Worm (Caenorhabditis elegans) whole organism, L1 larva: ENCODE results near the gene R166.3.

Source experiments
- C04F5.9 ChIP-seq: sonication (generic microtip); optimal IDR thresholded peaks from 2 replicates; lab custom pipeline; 2016; ENCODE audit warnings: missing genetic modification characterization, missing compliant biosample characterization
- C16A3.4 ChIP-seq: fragments of 150-350 bp; optimal IDR thresholded peaks from 2 replicates; lab custom pipeline; 2014; ENCODE audit warnings: missing biosample characterization, missing genetic modification characterization
- C34B4.2 ChIP-seq: sonication (generic microtip); optimal IDR thresholded peaks from 2 replicates; lab custom pipeline; 2017; ENCODE audit warnings: mild to moderate bottlenecking, missing genetic modification characterization, missing compliant biosample characterization
- ama-1 ChIP-seq: fragments of 150-350 bp; optimal IDR thresholded peaks from 2 replicates; lab custom pipeline; 2014
- blmp-1 ChIP-seq: fragments of 150-350 bp; optimal IDR thresholded peaks from 2 replicates; lab custom pipeline; 2014; ENCODE audit warnings: missing biosample characterization, missing genetic modification characterization
- ceh-63 ChIP-seq: fragments of 200-800 bp; sonication (Bioruptor generic); optimal IDR thresholded peaks from 2 replicates; lab custom pipeline; 2018; ENCODE audit warnings: mild to moderate bottlenecking, missing genetic modification characterization, missing compliant biosample characterization
- ceh-8 ChIP-seq: fragments of 200-800 bp; sonication (Bioruptor generic); optimal IDR thresholded peaks from 2 replicates; lab custom pipeline; 2018; ENCODE audit warnings: mild to moderate bottlenecking, missing genetic modification characterization, moderate library complexity, missing compliant biosample characterization
- ceh-88 ChIP-seq: fragments of 200-800 bp; sonication (Bioruptor generic); IDR thresholded peaks from 2 replicates; pipeline ENCODE4 v1.3.6; 2022; ENCODE audit warnings: missing genetic modification characterization, missing compliant biosample characterization
- efl-1 ChIP-seq, 4 experiments: fragments of 150-350 bp; optimal IDR thresholded peaks in 3 of 4; peaks in 1 of 4; 1 replicate in 1 of 4; 2 replicates in 3 of 4; lab custom pipeline; 2014; ENCODE audit warnings: missing biosample characterization in 2 of 4, missing genetic modification characterization in 2 of 4, missing genetic modification reagents in 2 of 4
- egl-27 ChIP-seq, 2 experiments: fragments of 150-350 bp in 1 of 2; sonication (generic microtip); optimal IDR thresholded peaks; 3 replicates each; lab custom pipeline; 2017 to 2018; ENCODE audit warnings: missing biosample characterization in 2 of 2, missing genetic modification characterization in 2 of 2, missing genetic modification reagents in 2 of 2
- elt-2 ChIP-seq: sonication (generic microtip); optimal IDR thresholded peaks from 2 replicates; lab custom pipeline; 2016; ENCODE audit warnings: missing genetic modification characterization, mild to moderate bottlenecking, inconsistent platforms, missing compliant biosample characterization, missing genetic modification reagents
- elt-3 ChIP-seq, 6 experiments: fragments of 150-350 bp in 1 of 6; sonication (generic microtip); optimal IDR thresholded peaks; 2 replicates each; lab custom pipeline; 2017 to 2018; ENCODE audit warnings: missing biosample characterization in 6 of 6, missing genetic modification characterization in 6 of 6, inconsistent platforms in 1 of 6
- ets-5 ChIP-seq: fragments of 200-800 bp; sonication (Bioruptor generic); IDR thresholded peaks from 2 replicates; pipeline ENCODE4 v1.3.6; 2022; ENCODE audit warnings: missing genetic modification characterization, missing compliant biosample characterization
- fkh-10 ChIP-seq: sonication (generic microtip); optimal IDR thresholded peaks from 2 replicates; lab custom pipeline; 2017; ENCODE audit warnings: missing biosample characterization, missing genetic modification reagents, missing genetic modification characterization
- fkh-4 ChIP-seq: sonication (generic microtip); optimal IDR thresholded peaks from 2 replicates; lab custom pipeline; 2016; ENCODE audit warnings: missing compliant biosample characterization, missing genetic modification characterization, borderline replicate concordance
- fkh-8 ChIP-seq: sonication (generic microtip); optimal IDR thresholded peaks from 2 replicates; lab custom pipeline; 2016; ENCODE audit warnings: mild to moderate bottlenecking, missing genetic modification characterization, missing compliant biosample characterization
- grh-1 ChIP-seq: fragments of 200-800 bp; sonication (Bioruptor generic); IDR thresholded peaks from 2 replicates; pipeline ENCODE4 v1.3.6; 2022; ENCODE audit warnings: missing genetic modification reagents, missing genetic modification characterization, missing compliant biosample characterization
- hlh-4 ChIP-seq: sonication (generic microtip); optimal IDR thresholded peaks from 2 replicates; lab custom pipeline; 2016; ENCODE audit warnings: mild to moderate bottlenecking, missing genetic modification characterization, missing compliant biosample characterization
- hpl-2 ChIP-seq: fragments of 150-350 bp; optimal IDR thresholded peaks from 2 replicates; lab custom pipeline; 2014; ENCODE audit warnings: missing biosample characterization, missing genetic modification reagents, missing genetic modification characterization
- isw-1 ChIP-seq: fragments of 200-800 bp; sonication (Bioruptor generic); IDR thresholded peaks from 2 replicates; pipeline ENCODE4 v1.3.6; 2022; ENCODE audit warnings: missing genetic modification characterization, missing compliant biosample characterization
- jun-1 ChIP-seq: fragments of 150-350 bp; optimal IDR thresholded peaks from 2 replicates; lab custom pipeline; 2014; ENCODE audit warnings: missing biosample characterization, missing genetic modification reagents, missing genetic modification characterization
- lin-14 ChIP-seq: fragments of 200-800 bp; sonication (Bioruptor generic); optimal IDR thresholded peaks from 2 replicates; lab custom pipeline; 2018; ENCODE audit warnings: mild to moderate bottlenecking, missing genetic modification characterization, moderate library complexity, missing compliant biosample characterization
- lin-15B ChIP-seq: fragments of 150-350 bp; sonication (generic microtip); optimal IDR thresholded peaks from 3 replicates; lab custom pipeline; 2014; ENCODE audit warnings: missing biosample characterization, missing genetic modification characterization
- lin-35 ChIP-seq, 2 experiments: fragments of 150-350 bp; optimal IDR thresholded peaks; 2 replicates each; lab custom pipeline; 2014; ENCODE audit warnings: missing biosample characterization in 2 of 2, missing genetic modification characterization in 2 of 2, missing genetic modification reagents in 2 of 2
- lin-39 ChIP-seq: fragments of 150-350 bp; optimal IDR thresholded peaks from 2 replicates; lab custom pipeline; 2014; ENCODE audit warnings: missing biosample characterization, missing genetic modification reagents, missing genetic modification characterization
- lir-3 ChIP-seq: sonication (generic microtip); optimal IDR thresholded peaks from 2 replicates; lab custom pipeline; 2016; ENCODE audit warnings: mild to moderate bottlenecking, missing genetic modification characterization, moderate library complexity, missing compliant biosample characterization; ENCODE audit not compliant: poor library complexity
- lsy-2 ChIP-seq, 2 experiments: fragments of 150-350 bp; optimal IDR thresholded peaks; 2 replicates each; lab custom pipeline; 2014; ENCODE audit warnings: missing biosample characterization in 2 of 2, missing genetic modification characterization in 2 of 2
- mef-2 ChIP-seq: fragments of 150-350 bp; optimal IDR thresholded peaks from 2 replicates; lab custom pipeline; 2014; ENCODE audit warnings: missing biosample characterization, missing genetic modification characterization
- mep-1 ChIP-seq: fragments of 150-350 bp; optimal IDR thresholded peaks from 2 replicates; lab custom pipeline; 2014; ENCODE audit warnings: missing biosample characterization, missing genetic modification characterization
- nhr-11 ChIP-seq: fragments of 150-350 bp; optimal IDR thresholded peaks from 2 replicates; lab custom pipeline; 2014; ENCODE audit warnings: missing biosample characterization, missing genetic modification characterization
- nhr-19 ChIP-seq: fragments of 200-800 bp; sonication (Bioruptor generic); conservative IDR thresholded peaks from 2 replicates; pipeline ENCODE4 v1.3.6; 2022; ENCODE audit warnings: missing genetic modification characterization, missing compliant biosample characterization
- nhr-237 ChIP-seq: fragments of 150-350 bp; optimal IDR thresholded peaks from 2 replicates; lab custom pipeline; 2014; ENCODE audit warnings: missing biosample characterization, missing genetic modification characterization
- nhr-28 ChIP-seq: fragments of 150-350 bp; optimal IDR thresholded peaks from 2 replicates; lab custom pipeline; 2014; ENCODE audit warnings: missing biosample characterization, missing genetic modification characterization
- nhr-47 ChIP-seq: sonication (generic microtip); optimal IDR thresholded peaks from 2 replicates; lab custom pipeline; 2016; ENCODE audit warnings: mild to moderate bottlenecking, missing genetic modification characterization, moderate library complexity, missing compliant biosample characterization
- nhr-76 ChIP-seq: sonication (generic microtip); optimal IDR thresholded peaks from 2 replicates; lab custom pipeline; 2017; ENCODE audit warnings: missing biosample characterization, missing genetic modification characterization
- nhr-77 ChIP-seq: fragments of 150-350 bp; optimal IDR thresholded peaks from 2 replicates; lab custom pipeline; 2014; ENCODE audit warnings: missing biosample characterization, missing genetic modification characterization
- nhr-84 ChIP-seq: sonication (generic microtip); optimal IDR thresholded peaks from 2 replicates; lab custom pipeline; 2017; ENCODE audit warnings: missing biosample characterization, missing genetic modification characterization
- nhr-85 ChIP-seq: sonication (generic microtip); peaks from one replicate; lab custom pipeline; 2016; ENCODE audit warnings: missing genetic modification characterization, inconsistent platforms, missing compliant biosample characterization
- nhr-90 ChIP-seq: sonication (generic microtip); optimal IDR thresholded peaks from 2 replicates; lab custom pipeline; 2016; ENCODE audit warnings: mild to moderate bottlenecking, missing genetic modification characterization, missing compliant biosample characterization; ENCODE audit not compliant: poor library complexity
- pag-3 ChIP-seq: sonication (generic microtip); optimal IDR thresholded peaks from 2 replicates; lab custom pipeline; 2017; ENCODE audit warnings: missing genetic modification characterization, mild to moderate bottlenecking, missing compliant biosample characterization, antibody characterized with exemption, borderline replicate concordance; ENCODE audit not compliant: insufficient read depth
- pqm-1 ChIP-seq: sonication (generic microtip); optimal IDR thresholded peaks from 3 replicates; lab custom pipeline; 2017; ENCODE audit warnings: missing biosample characterization, missing genetic modification characterization
- skn-1 ChIP-seq: fragments of 150-350 bp; optimal IDR thresholded peaks from 2 replicates; lab custom pipeline; 2014; ENCODE audit warnings: missing biosample characterization, missing genetic modification characterization
- snu-23 ChIP-seq: sonication (generic microtip); optimal IDR thresholded peaks from 2 replicates; lab custom pipeline; 2016; ENCODE audit warnings: missing genetic modification characterization, missing compliant biosample characterization
- sox-4 ChIP-seq: sonication (generic microtip); optimal IDR thresholded peaks from 2 replicates; lab custom pipeline; 2016; ENCODE audit warnings: missing genetic modification characterization, missing compliant biosample characterization
- sup-37 ChIP-seq: fragments of 200-800 bp; sonication (Bioruptor generic); optimal IDR thresholded peaks from 2 replicates; lab custom pipeline; 2018; ENCODE audit warnings: mild to moderate bottlenecking, missing genetic modification characterization, missing compliant biosample characterization
- swsn-7 ChIP-seq: sonication (generic microtip); optimal IDR thresholded peaks from 2 replicates; lab custom pipeline; 2016; ENCODE audit warnings: missing genetic modification characterization, missing compliant biosample characterization
- tbx-2 ChIP-seq: sonication (generic microtip); optimal IDR thresholded peaks from 2 replicates; lab custom pipeline; 2016; ENCODE audit warnings: missing genetic modification characterization, missing compliant biosample characterization
- unc-30 ChIP-seq: sonication (generic microtip); optimal IDR thresholded peaks from 2 replicates; lab custom pipeline; 2017; ENCODE audit warnings: missing biosample characterization, missing genetic modification characterization
- unc-62 ChIP-seq: fragments of 150-350 bp; optimal IDR thresholded peaks from 2 replicates; lab custom pipeline; 2014; ENCODE audit warnings: missing biosample characterization, missing genetic modification reagents, missing genetic modification characterization
- zag-1 ChIP-seq: fragments of 150-350 bp; optimal IDR thresholded peaks from 2 replicates; lab custom pipeline; 2014; ENCODE audit warnings: missing biosample characterization, missing genetic modification characterization
- zip-4 ChIP-seq: fragments of 200-800 bp; sonication (Bioruptor generic); optimal IDR thresholded peaks from 2 replicates; lab custom pipeline; 2018; ENCODE audit warnings: mild to moderate bottlenecking, missing genetic modification characterization, moderate library complexity, missing compliant biosample characterization
- ztf-11 ChIP-seq, 2 experiments: sonication (generic microtip); optimal IDR thresholded peaks; 2 replicates each; lab custom pipeline; 2016 to 2017; ENCODE audit warnings: missing genetic modification characterization in 2 of 2, missing biosample characterization in 1 of 2, missing compliant biosample characterization in 1 of 2

R166.3 gene

ce11 chrII:10563368-10563767 is 24.2 kb upstream of the R166.3 start, which contains the start of gene cdc-48.1 (continued):
- TF ChIP-seq tbx-2 (tag; lab: Kevin White, UChicago): peak; percentile 100
- TF ChIP-seq sox-4: peak; percentile 98
- peak; percentile 100 for TF ChIP-seq C16A3.4 (tag; lab: Kevin White, UChicago)
- TF ChIP-seq lin-15B (tag; lab: Kevin White, UChicago): peak; percentile 100
- TF ChIP-seq nhr-90: peak; percentile 100
- peak; percentile 99 for TF ChIP-seq sup-37
- TF ChIP-seq ama-1 (lab: Kevin White, UChicago): peak; percentile 98
- peak; percentile 100 for TF ChIP-seq isw-1 (GFP tag; lab: Robert Waterston, UW)
- peak; percentile 100 for TF ChIP-seq lin-35 (GFP tag; optimal IDR thresholded peaks at IDR 0.05; lab: Kevin White, UChicago)
- TF ChIP-seq hpl-2 (GFP tag; lab: Kevin White, UChicago): peak; percentile 99
- peak; percentile 100 for TF ChIP-seq nhr-237 (tag; lab: Kevin White, UChicago)
- TF ChIP-seq pqm-1: peak; percentile 83
- TF ChIP-seq pag-3: peak; percentile 91
- TF ChIP-seq snu-23 (GFP tag; lab: Kevin White, UChicago): peak; percentile 100
- TF ChIP-seq efl-1 (optimal IDR thresholded peaks at IDR 0.05; lab: Kevin White, UChicago): peak; percentile 100
- TF ChIP-seq efl-1 (GFP tag; optimal IDR thresholded peaks at IDR 0.05 in 1 of 2; lab: Kevin White, UChicago): peak; percentile 100
- peak; percentile 98 for TF ChIP-seq nhr-84 (tag; lab: Kevin White, UChicago)
- peak; percentile 100 for TF ChIP-seq swsn-7 (tag; lab: Kevin White, UChicago)
- TF ChIP-seq hlh-4 (tag; lab: Kevin White, UChicago): peak; percentile 64
- TF ChIP-seq ceh-63: peak; percentile 91
- TF ChIP-seq fkh-10: peak; percentile 100
- TF ChIP-seq lin-14 (GFP tag; lab: Kevin White, UChicago): peak; percentile 100
- TF ChIP-seq lsy-2 (tag; optimal IDR thresholded peaks at IDR 0.05; lab: Kevin White, UChicago): peak; percentile 98 to 99
- peak; percentile 99 for TF ChIP-seq ceh-8 (GFP tag; lab: Kevin White, UChicago)
- peak; percentile 99 for TF ChIP-seq jun-1
- TF ChIP-seq skn-1 (tag; lab: Kevin White, UChicago): peak; percentile 100
- peak; percentile 100 for TF ChIP-seq fkh-8
- peak; percentile 100 for TF ChIP-seq nhr-19 (GFP tag; lab: Robert Waterston, UW)
- TF ChIP-seq ztf-11 (tag; optimal IDR thresholded peaks at IDR 0.05; lab: Kevin White, UChicago): peak in 1 of 2 experiments; percentile 98
- peak; percentile 94 for TF ChIP-seq C34B4.2 (tag; lab: Kevin White, UChicago)
- peak; percentile 77 for TF ChIP-seq nhr-28 (tag; lab: Kevin White, UChicago)
- peak; percentile 97; the same call in 1 of the 2 replicates for TF ChIP-seq ets-5 (GFP tag; lab: Robert Waterston, UW)
- TF ChIP-seq unc-62: peak; percentile 100
- peak; percentile 100 for TF ChIP-seq grh-1 (GFP tag; lab: Robert Waterston, UW)
- TF ChIP-seq blmp-1: peak; percentile 95
- TF ChIP-seq lin-39: peak; percentile 100
- TF ChIP-seq nhr-76 (tag; lab: Kevin White, UChicago): peak; percentile 88
- peak; percentile 100 for TF ChIP-seq mep-1 (tag; lab: Kevin White, UChicago)
- TF ChIP-seq nhr-85 (tag; lab: Kevin White, UChicago): peak; percentile 100
- peak; percentile 93 for TF ChIP-seq fkh-4
- peak; percentile 99 to 100 (median 100) for TF ChIP-seq elt-3 (tag; optimal IDR thresholded peaks at IDR 0.05; lab: Kevin White, UChicago)
- peak; percentile 99 for TF ChIP-seq ceh-88 (GFP tag; lab: Robert Waterston, UW)
- peak; percentile 100 for TF ChIP-seq nhr-77 (tag; lab: Kevin White, UChicago)
- peak; percentile 97 for TF ChIP-seq elt-2 (tag; lab: Kevin White, UChicago)
- peak; percentile 98 for TF ChIP-seq C04F5.9 (tag; lab: Kevin White, UChicago)
- peak; percentile 96 for TF ChIP-seq zip-4 (GFP tag; lab: Kevin White, UChicago)
- TF ChIP-seq zag-1: peak; percentile 100
- peak; percentile 100 for TF ChIP-seq nhr-47
- TF ChIP-seq unc-30 (tag; lab: Kevin White, UChicago): peak; percentile 99
- TF ChIP-seq nhr-11: peak; percentile 100
- TF ChIP-seq egl-27 (tag; optimal IDR thresholded peaks at IDR 0.05; lab: Kevin White, UChicago): peak; percentile 90 to 100
- TF ChIP-seq lir-3 (tag; lab: Kevin White, UChicago): peak; percentile 98
- TF ChIP-seq mef-2 (tag; lab: Kevin White, UChicago): peak; percentile 98
